Fruit fly (Drosophila melanogaster) whole organism, embryonic: Measurements from ENCODE around the gene vas.
A peak's percentile ranks its signal among the peaks of the same experiment; 100 is the strongest.

ENCODE experiments used
- Adf1 ChIP-seq: fragments of 200-800 bp; sonication (Bioruptor generic); IDR thresholded peaks from 2 replicates; pipeline ENCODE4 v1.3.6; 2022; ENCODE audit warnings: missing biosample characterization, missing genetic modification characterization
- Aef1 ChIP-seq: fragments of 200-800 bp; sonication (Bioruptor generic); IDR thresholded peaks from 3 replicates; pipeline ENCODE4 v1.3.6; 2022; ENCODE audit warnings: missing biosample characterization, missing genetic modification characterization
- Awh ChIP-seq: fragments of 200-800 bp; sonication (Bioruptor generic); IDR thresholded peaks from 2 replicates; pipeline ENCODE4, ENCODE4 v1.3.6; 2022; ENCODE audit warnings: missing biosample characterization, missing genetic modification characterization
- CG10543 ChIP-seq: fragments of 200-800 bp; sonication (Bioruptor generic); optimal IDR thresholded peaks from 3 replicates; lab custom pipeline; 2017; ENCODE audit warnings: missing biosample characterization, mild to moderate bottlenecking, missing genetic modification characterization, moderate library complexity
- CG11085 ChIP-seq: fragments of 200-800 bp; sonication (Bioruptor generic); IDR thresholded peaks from 2 replicates; pipeline ENCODE4 v1.3.6; 2022; ENCODE audit warnings: missing biosample characterization, missing genetic modification characterization
- CG11093 ChIP-seq: fragments of 200-800 bp; sonication (Bioruptor generic); IDR thresholded peaks from 3 replicates; pipeline ENCODE4 v1.3.6; 2022; ENCODE audit warnings: missing biosample characterization, missing genetic modification characterization
- CG11398 ChIP-seq: fragments of 200-800 bp; sonication (Bioruptor generic); optimal IDR thresholded peaks from 2 replicates; lab custom pipeline; 2016; ENCODE audit warnings: missing biosample characterization, missing genetic modification characterization
- CG11504 ChIP-seq: fragments of 200-800 bp; sonication (Bioruptor generic); optimal IDR thresholded peaks from 3 replicates; lab custom pipeline; 2019; ENCODE audit warnings: missing biosample characterization, mild to moderate bottlenecking, missing genetic modification characterization, moderate library complexity
- CG12659 ChIP-seq: fragments of 200-800 bp; sonication (Bioruptor generic); optimal IDR thresholded peaks from 3 replicates; lab custom pipeline; 2017; ENCODE audit warnings: mild to moderate bottlenecking, missing biosample characterization, missing genetic modification reagents, missing genetic modification characterization
- CG13775 ChIP-seq: fragments of 200-800 bp; sonication (Bioruptor generic); optimal IDR thresholded peaks from 3 replicates; lab custom pipeline; 2017; ENCODE audit warnings: missing biosample characterization, mild to moderate bottlenecking, missing genetic modification characterization
- CG14860 ChIP-seq: fragments of 200-800 bp; sonication (Bioruptor generic); IDR thresholded peaks from 3 replicates; pipeline ENCODE4 v1.3.6; 2022; ENCODE audit warnings: missing biosample characterization, missing genetic modification characterization; ENCODE audit not compliant: partially characterized antibody
- CG17568 ChIP-seq: fragments of 200-800 bp; sonication (Bioruptor generic); optimal IDR thresholded peaks from 2 replicates; lab custom pipeline; 2018; ENCODE audit warnings: missing biosample characterization, mild to moderate bottlenecking, missing genetic modification characterization, moderate library complexity
- CG2199 ChIP-seq: fragments of 200-800 bp; sonication (Bioruptor generic); IDR thresholded peaks from 3 replicates; pipeline ENCODE4 v1.3.6; 2022; ENCODE audit warnings: missing biosample characterization, missing genetic modification characterization
- CG3065 ChIP-seq: fragments of 200-800 bp; sonication (Bioruptor generic); optimal IDR thresholded peaks from 2 replicates; lab custom pipeline; 2016; ENCODE audit warnings: missing biosample characterization, missing genetic modification characterization
- CG31441 ChIP-seq: fragments of 200-800 bp; sonication (Bioruptor generic); IDR thresholded peaks from 2 replicates; pipeline ENCODE4 v1.3.6; 2022; ENCODE audit warnings: missing biosample characterization, missing genetic modification characterization
- CG4730 ChIP-seq: fragments of 200-800 bp; sonication (Bioruptor generic); IDR thresholded peaks from 2 replicates; pipeline ENCODE4 v1.3.6; 2022; ENCODE audit warnings: missing biosample characterization, missing genetic modification characterization
- CG6683 ChIP-seq: fragments of 200-800 bp; sonication (Bioruptor generic); optimal IDR thresholded peaks from 2 replicates; lab custom pipeline; 2017; ENCODE audit warnings: missing biosample characterization, mild to moderate bottlenecking, missing genetic modification characterization, missing genetic modification reagents
- CG7745 ChIP-seq: fragments of 200-800 bp; sonication (Bioruptor generic); optimal IDR thresholded peaks from 2 replicates; lab custom pipeline; 2018; ENCODE audit warnings: missing biosample characterization, mild to moderate bottlenecking, missing genetic modification characterization, moderate library complexity
- D ChIP-seq, 2 experiments: fragments of 200-800 bp in 1 of 2; fragments of >200 bp in 1 of 2; sonication (Bioruptor generic) in 1 of 2; optimal IDR thresholded peaks; 2 replicates in 1 of 2; 3 replicates in 1 of 2; lab custom pipeline; 2017; ENCODE audit warnings: mild to moderate bottlenecking in 1 of 2, missing biosample characterization in 1 of 2, missing genetic modification characterization in 1 of 2, missing genetic modification reagents in 1 of 2
- Dfd ChIP-seq, 2 experiments: fragments of >200 bp; optimal IDR thresholded peaks; 2 replicates each; lab custom pipeline; 2017; ENCODE audit warnings: missing biosample characterization in 2 of 2, missing genetic modification characterization in 2 of 2
- ERR ChIP-seq: fragments of 200-800 bp; sonication (Bioruptor generic); optimal IDR thresholded peaks from 2 replicates; lab custom pipeline; 2016; ENCODE audit warnings: missing biosample characterization, missing genetic modification characterization
- Ets65A ChIP-seq: fragments of 200-800 bp; sonication (Bioruptor generic); peaks from one replicate; lab custom pipeline; 2016; ENCODE audit warnings: missing biosample characterization, missing genetic modification characterization
- Fer3 ChIP-seq: fragments of 200-800 bp; sonication (Bioruptor generic); optimal IDR thresholded peaks from 2 replicates; lab custom pipeline; 2018; ENCODE audit warnings: missing biosample characterization, mild to moderate bottlenecking, missing genetic modification characterization, moderate library complexity
- Hmx ChIP-seq: fragments of 200-800 bp; sonication (Bioruptor generic); optimal IDR thresholded peaks from 2 replicates; lab custom pipeline; 2016; ENCODE audit warnings: missing biosample characterization, missing genetic modification characterization
- Lhr ChIP-seq: fragments of 200-800 bp; sonication (Bioruptor generic); optimal IDR thresholded peaks from 3 replicates; lab custom pipeline; 2017; ENCODE audit warnings: mild to moderate bottlenecking, missing biosample characterization, missing genetic modification reagents, missing genetic modification characterization
- Nf-YC ChIP-seq: fragments of 200-800 bp; optimal IDR thresholded peaks from 3 replicates; lab custom pipeline; 2019; ENCODE audit warnings: missing biosample characterization, mild to moderate bottlenecking, missing genetic modification characterization, moderate library complexity
- Poxn ChIP-seq: fragments of 200-800 bp; sonication (Bioruptor generic); IDR thresholded peaks from 2 replicates; pipeline ENCODE4 v1.3.6; 2022; ENCODE audit warnings: missing biosample characterization, missing genetic modification characterization
- Ravus ChIP-seq: fragments of 200-800 bp; sonication (Bioruptor generic); IDR thresholded peaks from 2 replicates; pipeline ENCODE4 v1.3.6; 2022; ENCODE audit warnings: missing biosample characterization, missing genetic modification characterization
- TFAM ChIP-seq: fragments of 200-800 bp; sonication (Bioruptor generic); optimal IDR thresholded peaks from 2 replicates; lab custom pipeline; 2017; ENCODE audit warnings: missing biosample characterization, missing genetic modification characterization, inconsistent platforms
- Trl ChIP-seq, 3 experiments: fragments of >200 bp in 2 of 3; fragments of 200-800 bp in 1 of 3; sonication (Bioruptor generic) in 1 of 3; optimal IDR thresholded peaks; 2 replicates in 1 of 3; 3 replicates in 2 of 3; lab custom pipeline; 2016 to 2017; ENCODE audit warnings: missing biosample characterization in 1 of 3, missing genetic modification characterization in 1 of 3
- YL-1 ChIP-seq: fragments of 200-800 bp; sonication (Bioruptor generic); optimal IDR thresholded peaks from 3 replicates; lab custom pipeline; 2017; ENCODE audit warnings: missing biosample characterization, mild to moderate bottlenecking, missing genetic modification characterization
- az2 ChIP-seq: fragments of 200-800 bp; sonication (Bioruptor generic); optimal IDR thresholded peaks from 3 replicates; lab custom pipeline; 2016; ENCODE audit warnings: missing biosample characterization, missing genetic modification characterization
- btn ChIP-seq: fragments of 200-800 bp; sonication (Bioruptor generic); optimal IDR thresholded peaks from 2 replicates; lab custom pipeline; 2016; ENCODE audit warnings: missing biosample characterization, missing genetic modification characterization
- cato ChIP-seq: fragments of 200-800 bp; sonication (Bioruptor generic); optimal IDR thresholded peaks from 2 replicates; lab custom pipeline; 2016; ENCODE audit warnings: missing biosample characterization, missing genetic modification characterization, borderline replicate concordance
- dmrt11E ChIP-seq: fragments of 200-800 bp; sonication (Bioruptor generic); optimal IDR thresholded peaks from 3 replicates; lab custom pipeline; 2018; ENCODE audit warnings: missing biosample characterization, mild to moderate bottlenecking, missing genetic modification characterization, moderate library complexity
- dpn ChIP-seq, 2 experiments: fragments of 200-800 bp; sonication (Bioruptor generic); optimal IDR thresholded peaks; 3 replicates each; lab custom pipeline; 2016; ENCODE audit warnings: missing biosample characterization in 2 of 2, missing genetic modification characterization in 2 of 2
- ems ChIP-seq: fragments of 200-800 bp; sonication (Bioruptor generic); optimal IDR thresholded peaks from 3 replicates; lab custom pipeline; 2016; ENCODE audit warnings: missing biosample characterization, missing genetic modification characterization
- fd3F ChIP-seq: fragments of 200-800 bp; sonication (Bioruptor generic); optimal IDR thresholded peaks from 2 replicates; lab custom pipeline; 2018; ENCODE audit warnings: missing biosample characterization, mild to moderate bottlenecking, missing genetic modification characterization, moderate library complexity
- fru ChIP-seq: fragments of >200 bp; optimal IDR thresholded peaks from 2 replicates; lab custom pipeline; 2017
- gsb-n ChIP-seq: fragments of 200-800 bp; sonication (Bioruptor generic); optimal IDR thresholded peaks from 3 replicates; lab custom pipeline; 2018; ENCODE audit warnings: missing biosample characterization, mild to moderate bottlenecking, missing genetic modification characterization
- h ChIP-seq: fragments of >200 bp; optimal IDR thresholded peaks from 2 replicates; lab custom pipeline; 2017
- nmo ChIP-seq: fragments of 200-800 bp; sonication (Bioruptor generic); optimal IDR thresholded peaks from 2 replicates; lab custom pipeline; 2018; ENCODE audit warnings: missing biosample characterization, mild to moderate bottlenecking, missing genetic modification characterization, moderate library complexity
- nom ChIP-seq: fragments of 200-800 bp; sonication (Bioruptor generic); optimal IDR thresholded peaks from 2 replicates; lab custom pipeline; 2017; ENCODE audit warnings: missing biosample characterization, missing genetic modification characterization, mild to moderate bottlenecking, moderate library complexity, missing genetic modification reagents
- ranshi ChIP-seq: fragments of 200-800 bp; sonication (Bioruptor generic); IDR thresholded peaks from 2 replicates; pipeline ENCODE4 v1.3.6; 2022; ENCODE audit warnings: missing biosample characterization, missing genetic modification characterization
- sim ChIP-seq: fragments of 200-800 bp; sonication (Bioruptor generic); IDR thresholded peaks from 2 replicates; pipeline ENCODE4 v1.3.6; 2022; ENCODE audit warnings: missing biosample characterization, missing genetic modification characterization
- tio ChIP-seq: fragments of 200-800 bp; sonication (Bioruptor generic); optimal IDR thresholded peaks from 2 replicates; lab custom pipeline; 2017; ENCODE audit warnings: missing biosample characterization, missing genetic modification characterization, inconsistent platforms
- tna ChIP-seq: fragments of 200-800 bp; sonication (Bioruptor generic); IDR thresholded peaks from 2 replicates; pipeline ENCODE4 v1.3.6; 2022; ENCODE audit warnings: missing biosample characterization, missing genetic modification characterization; ENCODE audit not compliant: partially characterized antibody
- trh ChIP-seq: fragments of 200-800 bp; sonication (Bioruptor generic); optimal IDR thresholded peaks from 2 replicates; lab custom pipeline; 2016; ENCODE audit warnings: missing biosample characterization, missing genetic modification characterization
- z ChIP-seq: fragments of 200-800 bp; sonication (Bioruptor generic); IDR thresholded peaks from 3 replicates; pipeline ENCODE4 v1.3.6; 2022; ENCODE audit warnings: missing biosample characterization, missing genetic modification characterization

vas gene

DNA sequence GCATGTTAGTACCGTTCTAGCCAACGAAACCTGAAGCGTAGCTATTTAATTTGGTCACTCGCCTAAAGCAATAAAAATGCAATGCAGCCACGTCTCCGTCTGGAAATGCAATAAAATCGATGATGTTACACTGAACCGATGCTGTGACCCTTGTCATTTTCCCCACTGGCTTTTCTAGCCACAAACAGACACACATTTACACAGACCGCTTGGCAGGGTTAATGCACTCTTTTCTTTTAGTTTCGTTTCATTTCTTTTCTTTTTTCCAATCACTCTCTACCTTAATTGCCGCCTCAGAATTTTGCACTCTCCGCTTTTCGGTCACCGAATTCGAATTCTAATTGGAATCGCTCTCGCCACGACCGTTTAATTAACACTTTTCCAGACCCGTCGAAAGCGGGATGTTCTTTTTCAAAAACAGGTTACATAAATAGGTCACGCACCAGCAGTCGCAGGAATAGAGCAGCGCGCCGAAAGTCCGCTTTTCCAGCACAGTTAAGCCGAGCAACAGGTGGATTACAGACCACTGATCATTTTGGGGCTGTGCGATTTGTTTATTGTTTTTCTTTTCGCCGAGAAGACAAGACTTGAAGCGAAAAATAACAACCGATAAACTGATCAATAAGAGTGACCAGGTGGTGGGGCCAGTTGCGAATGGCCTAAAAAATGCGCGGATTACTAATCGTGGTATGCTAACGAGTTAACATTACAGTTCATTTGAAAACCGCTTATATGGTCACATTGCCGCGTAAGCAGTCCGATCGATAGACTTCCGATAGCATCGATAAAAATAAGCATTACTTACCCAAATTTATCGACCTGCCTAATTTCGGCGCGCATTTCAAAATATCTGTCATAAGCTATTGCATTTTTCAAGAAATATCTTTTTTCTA lies 4.0 kb upstream of the vas start, which contains the start of gene ck:
TSS of gene ck (minus strand) at position 638 of the 893 bp plus-strand sequence.
- no peak for TF ChIP-seq tio (GFP tag; lab: Kevin White, UChicago)
- no peak for TF ChIP-seq fd3F (GFP tag; lab: Kevin White, UChicago)
- no peak for TF ChIP-seq CG11093 (GFP tag; lab: Robert Waterston, UW)
- TF ChIP-seq h: no peak
- peak; percentile 0 for TF ChIP-seq nmo (GFP tag; lab: Kevin White, UChicago)
- no peak for TF ChIP-seq ranshi
- no peak for TF ChIP-seq Ravus (GFP tag; lab: Robert Waterston, UW)
- TF ChIP-seq CG4730 (GFP tag; lab: Robert Waterston, UW): no peak
- TF ChIP-seq Awh: no peak
- no peak for TF ChIP-seq CG17568 (GFP tag; lab: Kevin White, UChicago)
- TF ChIP-seq Hmx: no peak
- no peak for TF ChIP-seq Aef1
- TF ChIP-seq CG14860: peak; percentile 68
- no peak for TF ChIP-seq Ets65A (GFP tag; lab: Kevin White, UChicago)
- TF ChIP-seq sim (GFP tag; lab: Robert Waterston, UW): no peak
- TF ChIP-seq CG11398 (GFP tag; lab: Kevin White, UChicago): no peak
- peak; percentile 63 for TF ChIP-seq CG12659 (GFP tag; lab: Kevin White, UChicago)
- peak; percentile 82 for TF ChIP-seq Lhr (GFP tag; lab: Kevin White, UChicago)
- no peak for TF ChIP-seq Poxn
- TF ChIP-seq CG6683 (GFP tag; lab: Kevin White, UChicago): no peak
- no peak for TF ChIP-seq ems (GFP tag; lab: Kevin White, UChicago)
- TF ChIP-seq cato (GFP tag; lab: Kevin White, UChicago): no peak
- no peak for TF ChIP-seq CG2199
- TF ChIP-seq Dfd (GFP tag; optimal IDR thresholded peaks at IDR 0.05; lab: Kevin White, UChicago): no peak
- TF ChIP-seq dpn (GFP tag; optimal IDR thresholded peaks at IDR 0.05; lab: Kevin White, UChicago): no peak
- no peak for TF ChIP-seq CG10543 (GFP tag; lab: Kevin White, UChicago)
- TF ChIP-seq gsb-n: peak; percentile 29
- no peak for TF ChIP-seq dmrt11E
- TF ChIP-seq CG7745 (tag; lab: Kevin White, UChicago): no peak
- peak; percentile 43 for TF ChIP-seq D (optimal IDR thresholded peaks at IDR 0.05; lab: Kevin White, UChicago)
- TF ChIP-seq D (GFP tag; optimal IDR thresholded peaks at IDR 0.05; lab: Kevin White, UChicago): no peak
- no peak for TF ChIP-seq TFAM
- TF ChIP-seq az2: no peak
- TF ChIP-seq btn (GFP tag; lab: Kevin White, UChicago): no peak
- no peak for TF ChIP-seq ERR (GFP tag; lab: Kevin White, UChicago)
- no peak for TF ChIP-seq CG13775 (GFP tag; lab: Kevin White, UChicago)
- no peak for TF ChIP-seq Nf-YC
- no peak for TF ChIP-seq CG11504 (tag; lab: Kevin White, UChicago)
- no peak for TF ChIP-seq Adf1
- TF ChIP-seq CG31441 (GFP tag; lab: Robert Waterston, UW): no peak
- TF ChIP-seq nom: no peak
- no peak for TF ChIP-seq z (GFP tag; lab: Robert Waterston, UW)
- TF ChIP-seq Trl (optimal IDR thresholded peaks at IDR 0.05; lab: Kevin White, UChicago): peak in 1 of 2 experiments; percentile 41
- TF ChIP-seq Trl (GFP tag; optimal IDR thresholded peaks at IDR 0.05; lab: Kevin White, UChicago): no peak
- TF ChIP-seq trh (GFP tag; lab: Kevin White, UChicago): no peak
- no peak for TF ChIP-seq fru (lab: Kevin White, UChicago)
- no peak for TF ChIP-seq CG11085 (GFP tag; lab: Robert Waterston, UW)
- no peak for TF ChIP-seq Fer3 (tag; lab: Kevin White, UChicago)
- no peak for TF ChIP-seq YL-1 (GFP tag; lab: Kevin White, UChicago)
- TF ChIP-seq CG3065: no peak
- peak; percentile 77 for TF ChIP-seq tna
